Worm (Caenorhabditis elegans): ENCODE results near the gene C06C3.12.

- TF ChIP-seq ama-1 (optimal IDR thresholded peaks at IDR 0.05) (no peak), ceh-16 (tag; optimal IDR thresholded peaks at IDR 0.05) (no peak), unc-39 (tag; optimal IDR thresholded peaks at IDR 0.05) (no peak), skn-1 (tag; optimal IDR thresholded peaks at IDR 0.05) (no peak), ceh-28 (tag; optimal IDR thresholded peaks at IDR 0.05) (no peak), nhr-11 (tag; optimal IDR thresholded peaks at IDR 0.05) (no peak), lin-39 (tag; optimal IDR thresholded peaks at IDR 0.05) (no peak)
Measured at ce11 chrII:9412086-9412608, 37.2 kb downstream of the C06C3.12 start, which contains the start of gene arrd-3.

Measured in whole organism, L3 larva.